Fruit fly (Drosophila melanogaster) whole organism, embryonic: Measurements from ENCODE around the gene CG12728.

ENCODE experiments used
- BtbVII ChIP-seq: fragments of 200-800 bp; sonication (Bioruptor generic); optimal IDR thresholded peaks from 3 replicates; lab custom pipeline; 2017; ENCODE audit warnings: missing biosample characterization, mild to moderate bottlenecking, missing genetic modification characterization
- CG1024 ChIP-seq: fragments of 200-800 bp; sonication (Bioruptor generic); IDR thresholded peaks from 2 replicates; pipeline ENCODE4 v1.3.6; 2022; ENCODE audit warnings: missing biosample characterization, missing genetic modification characterization
- CG12659 ChIP-seq: fragments of 200-800 bp; sonication (Bioruptor generic); optimal IDR thresholded peaks from 3 replicates; lab custom pipeline; 2017; ENCODE audit warnings: mild to moderate bottlenecking, missing biosample characterization, missing genetic modification reagents, missing genetic modification characterization
- CG12942 ChIP-seq: fragments of 200-800 bp; sonication (Bioruptor generic); optimal IDR thresholded peaks from 3 replicates; lab custom pipeline; 2016; ENCODE audit warnings: missing biosample characterization, missing genetic modification characterization
- CG14014 ChIP-seq: fragments of 200-800 bp; sonication (Bioruptor generic); IDR thresholded peaks from 2 replicates; pipeline ENCODE4 v1.3.6; 2022; ENCODE audit warnings: missing biosample characterization, missing genetic modification characterization
- CG14050 ChIP-seq: fragments of 200-800 bp; sonication (Bioruptor generic); IDR thresholded peaks from 3 replicates; pipeline ENCODE4 v1.3.6; 2022; ENCODE audit warnings: missing biosample characterization, missing genetic modification characterization
- CG1603 ChIP-seq: fragments of 200-800 bp; sonication (Bioruptor generic); optimal IDR thresholded peaks from 2 replicates; lab custom pipeline; 2019; ENCODE audit warnings: missing biosample characterization, mild to moderate bottlenecking, missing genetic modification characterization, moderate library complexity
- CG16863 ChIP-seq: fragments of 200-800 bp; sonication (Bioruptor generic); optimal IDR thresholded peaks from 3 replicates; lab custom pipeline; 2016; ENCODE audit warnings: missing biosample characterization, missing genetic modification characterization
- CG17186 ChIP-seq: fragments of 200-800 bp; sonication (Bioruptor generic); optimal IDR thresholded peaks from 3 replicates; lab custom pipeline; 2017; ENCODE audit warnings: missing biosample characterization, missing genetic modification reagents, missing genetic modification characterization
- CG17612 ChIP-seq: fragments of 200-800 bp; sonication (Bioruptor generic); IDR thresholded peaks from 2 replicates; pipeline ENCODE4 v1.3.6; 2022; ENCODE audit warnings: missing biosample characterization, missing genetic modification characterization
- CG18476 ChIP-seq: fragments of 200-800 bp; sonication (Bioruptor generic); optimal IDR thresholded peaks from 2 replicates; lab custom pipeline; 2016; ENCODE audit warnings: missing biosample characterization, mild to moderate bottlenecking, missing genetic modification characterization
- CG18599 ChIP-seq: fragments of 200-800 bp; sonication (Bioruptor generic); optimal IDR thresholded peaks from 3 replicates; lab custom pipeline; 2017; ENCODE audit warnings: missing biosample characterization, missing genetic modification characterization, mild to moderate bottlenecking, moderate library complexity, missing genetic modification reagents
- CG18619 ChIP-seq: fragments of 200-800 bp; sonication (Bioruptor generic); optimal IDR thresholded peaks from 3 replicates; lab custom pipeline; 2017; ENCODE audit warnings: missing biosample characterization, mild to moderate bottlenecking, missing genetic modification characterization
- CG2875 ChIP-seq: fragments of 200-800 bp; sonication (Bioruptor generic); optimal IDR thresholded peaks from 2 replicates; lab custom pipeline; 2017; ENCODE audit warnings: missing biosample characterization, mild to moderate bottlenecking, missing genetic modification characterization, missing genetic modification reagents
- CG5953 ChIP-seq: fragments of 200-800 bp; sonication (Bioruptor generic); IDR thresholded peaks from 2 replicates; pipeline ENCODE4 v1.3.6; 2022; ENCODE audit warnings: missing biosample characterization, missing genetic modification characterization
- CG7745 ChIP-seq: fragments of 200-800 bp; sonication (Bioruptor generic); optimal IDR thresholded peaks from 2 replicates; lab custom pipeline; 2018; ENCODE audit warnings: missing biosample characterization, mild to moderate bottlenecking, missing genetic modification characterization, moderate library complexity
- CG9215 ChIP-seq: fragments of 200-800 bp; sonication (Bioruptor generic); IDR thresholded peaks from 2 replicates; pipeline ENCODE4 v1.3.6; 2022; ENCODE audit warnings: missing biosample characterization, missing genetic modification characterization
- Dek ChIP-seq: fragments of 200-800 bp; sonication (Bioruptor generic); optimal IDR thresholded peaks from 3 replicates; lab custom pipeline; 2019; ENCODE audit warnings: missing biosample characterization, mild to moderate bottlenecking, missing genetic modification characterization, moderate library complexity
- Dip3 ChIP-seq: fragments of 200-800 bp; sonication (Bioruptor generic); optimal IDR thresholded peaks from 3 replicates; lab custom pipeline; 2016; ENCODE audit warnings: missing biosample characterization, missing genetic modification characterization
- Doc2 ChIP-seq: fragments of 200-800 bp; sonication (Bioruptor generic); IDR thresholded peaks from 2 replicates; pipeline ENCODE4 v1.3.6; 2022; ENCODE audit warnings: missing biosample characterization, missing genetic modification characterization
- H2.0 ChIP-seq: fragments of 200-800 bp; sonication (Bioruptor generic); IDR thresholded peaks from 2 replicates; pipeline ENCODE4 v1.3.6; 2022; ENCODE audit warnings: missing biosample characterization, missing genetic modification characterization
- HHEX ChIP-seq: fragments of 200-800 bp; sonication (Bioruptor generic); optimal IDR thresholded peaks from 3 replicates; lab custom pipeline; 2017; ENCODE audit warnings: missing biosample characterization, mild to moderate bottlenecking, missing genetic modification characterization, missing genetic modification reagents
- HmgD ChIP-seq: fragments of 200-800 bp; sonication (Bioruptor generic); optimal IDR thresholded peaks from 3 replicates; lab custom pipeline; 2016; ENCODE audit warnings: missing biosample characterization, missing genetic modification characterization
- Hr39 ChIP-seq: fragments of >200 bp; optimal IDR thresholded peaks from 2 replicates; lab custom pipeline; 2017
- Hr51 ChIP-seq, 2 experiments: fragments of 200-800 bp; sonication (Bioruptor generic); optimal IDR thresholded peaks; 2 replicates in 1 of 2; 3 replicates in 1 of 2; lab custom pipeline; 2016 to 2018; ENCODE audit warnings: missing biosample characterization in 2 of 2, missing genetic modification characterization in 2 of 2, mild to moderate bottlenecking in 1 of 2, moderate library complexity in 1 of 2
- Jarid2 ChIP-seq: fragments of 200-800 bp; sonication (Bioruptor generic); optimal IDR thresholded peaks from 3 replicates; lab custom pipeline; 2017; ENCODE audit warnings: mild to moderate bottlenecking, missing biosample characterization, missing genetic modification reagents, missing genetic modification characterization
- Lhr ChIP-seq: fragments of 200-800 bp; sonication (Bioruptor generic); optimal IDR thresholded peaks from 3 replicates; lab custom pipeline; 2017; ENCODE audit warnings: mild to moderate bottlenecking, missing biosample characterization, missing genetic modification reagents, missing genetic modification characterization
- Med ChIP-seq: fragments of 200-800 bp; sonication (Bioruptor generic); peaks from one replicate; lab custom pipeline; 2016; ENCODE audit warnings: missing biosample characterization, missing genetic modification characterization, mild to moderate bottlenecking, inconsistent platforms, moderate library complexity
- Neu2 ChIP-seq: fragments of 200-800 bp; sonication (Bioruptor generic); optimal IDR thresholded peaks from 3 replicates; lab custom pipeline; 2016; ENCODE audit warnings: missing biosample characterization, missing genetic modification characterization, borderline replicate concordance
- Nf-YC ChIP-seq: fragments of 200-800 bp; optimal IDR thresholded peaks from 3 replicates; lab custom pipeline; 2019; ENCODE audit warnings: missing biosample characterization, mild to moderate bottlenecking, missing genetic modification characterization, moderate library complexity
- Sry-β ChIP-seq: fragments of 200-800 bp; sonication (Bioruptor generic); optimal IDR thresholded peaks from 2 replicates; lab custom pipeline; 2018; ENCODE audit warnings: missing biosample characterization, mild to moderate bottlenecking, missing genetic modification characterization, moderate library complexity
- TFAM ChIP-seq: fragments of 200-800 bp; sonication (Bioruptor generic); optimal IDR thresholded peaks from 2 replicates; lab custom pipeline; 2017; ENCODE audit warnings: missing biosample characterization, missing genetic modification characterization, inconsistent platforms
- Usf ChIP-seq: fragments of 200-800 bp; sonication (Bioruptor generic); optimal IDR thresholded peaks from 2 replicates; lab custom pipeline; 2017; ENCODE audit warnings: missing genotype, missing biosample characterization, missing genetic modification characterization
- da ChIP-seq: fragments of 200-800 bp; sonication (Bioruptor generic); optimal IDR thresholded peaks from 2 replicates; lab custom pipeline; 2016; ENCODE audit warnings: missing biosample characterization, missing genetic modification characterization
- danr ChIP-seq: fragments of 200-800 bp; sonication (Bioruptor generic); IDR thresholded peaks from 2 replicates; pipeline ENCODE4 v1.3.6; 2022; ENCODE audit warnings: missing biosample characterization, missing genetic modification characterization
- ems ChIP-seq: fragments of 200-800 bp; sonication (Bioruptor generic); optimal IDR thresholded peaks from 3 replicates; lab custom pipeline; 2016; ENCODE audit warnings: missing biosample characterization, missing genetic modification characterization
- eyg ChIP-seq: fragments of 200-800 bp; sonication (Bioruptor generic); optimal IDR thresholded peaks from 3 replicates; lab custom pipeline; 2016; ENCODE audit warnings: missing biosample characterization, missing genetic modification characterization
- hbn ChIP-seq: fragments of 200-800 bp; sonication (Bioruptor generic); IDR thresholded peaks from 2 replicates; pipeline ENCODE4 v1.3.6; 2022; ENCODE audit warnings: missing biosample characterization, missing genetic modification characterization; ENCODE audit not compliant: partially characterized antibody
- jigr1 ChIP-seq: fragments of 200-800 bp; sonication (Bioruptor generic); IDR thresholded peaks from 3 replicates; pipeline ENCODE4 v1.3.6; 2022; ENCODE audit warnings: missing biosample characterization, missing genetic modification characterization
- lbe ChIP-seq: fragments of 200-800 bp; sonication (Bioruptor generic); optimal IDR thresholded peaks from 2 replicates; lab custom pipeline; 2016; ENCODE audit warnings: missing biosample characterization, mild to moderate bottlenecking, missing genetic modification characterization
- nau ChIP-seq: fragments of 200-800 bp; sonication (Bioruptor generic); optimal IDR thresholded peaks from 3 replicates; lab custom pipeline; 2017; ENCODE audit warnings: missing biosample characterization, mild to moderate bottlenecking, missing genetic modification characterization, missing genetic modification reagents
- pb ChIP-seq: fragments of 200-800 bp; sonication (Bioruptor generic); optimal IDR thresholded peaks from 3 replicates; lab custom pipeline; 2016; ENCODE audit warnings: missing biosample characterization, missing genetic modification characterization
- schlank ChIP-seq: fragments of 200-800 bp; sonication (Bioruptor generic); optimal IDR thresholded peaks from 2 replicates; lab custom pipeline; 2018; ENCODE audit warnings: missing biosample characterization, mild to moderate bottlenecking, missing genetic modification characterization
- sisA ChIP-seq: fragments of 200-800 bp; sonication (Bioruptor generic); IDR thresholded peaks from 2 replicates; pipeline ENCODE4 v1.3.6; 2022; ENCODE audit warnings: missing biosample characterization, missing genetic modification characterization
- slou ChIP-seq: fragments of 200-800 bp; sonication (Bioruptor generic); optimal IDR thresholded peaks from 3 replicates; lab custom pipeline; 2016; ENCODE audit warnings: missing biosample characterization, missing genetic modification characterization
- slp2 ChIP-seq: fragments of 200-800 bp; sonication (Bioruptor generic); optimal IDR thresholded peaks from 2 replicates; lab custom pipeline; 2016; ENCODE audit warnings: missing biosample characterization, missing genetic modification characterization
- ssp ChIP-seq: fragments of 200-800 bp; sonication (Bioruptor generic); IDR thresholded peaks from 2 replicates; pipeline ENCODE4 v1.3.6; 2022; ENCODE audit warnings: missing biosample characterization, missing genetic modification characterization
- tap ChIP-seq: fragments of 200-800 bp; optimal IDR thresholded peaks from 3 replicates; lab custom pipeline; 2019; ENCODE audit warnings: missing biosample characterization, mild to moderate bottlenecking, missing genetic modification characterization, moderate library complexity
- tna ChIP-seq: fragments of 200-800 bp; sonication (Bioruptor generic); IDR thresholded peaks from 2 replicates; pipeline ENCODE4 v1.3.6; 2022; ENCODE audit warnings: missing biosample characterization, missing genetic modification characterization; ENCODE audit not compliant: partially characterized antibody

Gene CG12728

DNA sequence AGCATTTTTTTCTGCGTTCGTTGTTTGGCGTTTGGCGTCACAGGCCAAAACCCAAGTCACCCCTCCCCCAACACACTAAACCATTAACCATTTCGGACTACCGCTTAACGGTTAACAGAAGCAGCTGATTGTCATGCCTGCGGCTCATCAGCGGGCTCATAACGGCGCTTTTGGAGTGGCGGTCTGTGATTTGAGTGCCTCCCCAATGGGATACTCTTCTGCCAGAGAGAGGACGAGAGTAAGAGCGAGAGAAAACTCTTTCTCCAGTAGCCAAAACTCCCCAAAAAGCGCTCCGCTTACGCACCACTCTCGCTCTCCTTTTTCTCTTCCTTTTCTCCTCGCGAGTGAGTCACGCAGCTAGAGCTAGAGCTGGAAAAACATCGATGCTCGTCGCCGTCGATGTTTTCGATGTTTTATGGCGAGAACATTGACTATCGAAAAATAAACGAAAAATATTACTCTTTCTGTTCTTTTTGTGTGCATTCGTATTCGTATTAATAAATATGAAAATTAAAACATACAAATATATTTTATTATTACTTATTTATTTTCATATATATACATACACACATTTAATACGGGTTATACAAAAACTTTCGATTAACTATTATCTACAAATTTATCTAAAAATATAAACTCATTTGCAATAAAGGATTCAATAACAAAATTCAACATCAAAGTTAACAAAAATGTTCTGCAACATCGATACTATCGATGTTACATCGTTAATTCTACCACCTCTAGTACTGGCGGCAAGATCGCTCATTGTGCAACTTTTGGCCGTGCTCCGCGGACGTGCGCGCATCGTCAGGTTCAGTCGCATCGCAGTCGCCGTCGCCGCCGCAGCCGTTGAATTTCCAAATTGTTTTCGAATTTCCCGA, 23.4 kb downstream of the CG12728 start, which contains the start of gene Grip (continued):
- no peak for TF ChIP-seq jigr1 (GFP tag; lab: Robert Waterston, UW)
- TF ChIP-seq nau (GFP tag; lab: Kevin White, UChicago) = no peak
- peak; percentile 30 for TF ChIP-seq CG12942
- no peak for TF ChIP-seq CG16863 (GFP tag; lab: Kevin White, UChicago)
- TF ChIP-seq H2.0 (GFP tag; lab: Robert Waterston, UW) = 0 out of 2 replicates have a peak, but pooled peaks have one; percentile 13
- no peak for TF ChIP-seq tap (tag; lab: Kevin White, UChicago)
- TF ChIP-seq lbe = no peak
- TF ChIP-seq Usf (GFP tag; lab: Kevin White, UChicago) = no peak
- TF ChIP-seq danr = no peak
- TF ChIP-seq Doc2 = no peak
- TF ChIP-seq Hr39 (lab: Kevin White, UChicago) = no peak
- 0 out of 2 replicates have a peak, but pooled peaks have one; percentile 13 for TF ChIP-seq CG9215 (GFP tag; lab: Robert Waterston, UW)
- TF ChIP-seq tna = peak; percentile 5; the same call in 1 of the 2 replicates
- no peak for TF ChIP-seq sisA
- no peak for TF ChIP-seq ssp (GFP tag; lab: Robert Waterston, UW)
- TF ChIP-seq schlank (tag; lab: Kevin White, UChicago) = no peak
- peak; percentile 12 for TF ChIP-seq Nf-YC (tag; lab: Kevin White, UChicago)
- TF ChIP-seq Sry-β (GFP tag; lab: Kevin White, UChicago) = no peak
- TF ChIP-seq da = no peak
- TF ChIP-seq Lhr (GFP tag; lab: Kevin White, UChicago) = no peak
- no peak for TF ChIP-seq TFAM (GFP tag; lab: Kevin White, UChicago)
- TF ChIP-seq pb (GFP tag; lab: Kevin White, UChicago) = no peak
- TF ChIP-seq CG1024 (GFP tag; lab: Robert Waterston, UW) = no peak
- no peak for TF ChIP-seq Dip3
- no peak for TF ChIP-seq CG5953 (GFP tag; lab: Robert Waterston, UW)
- no peak for TF ChIP-seq HmgD (GFP tag; lab: Kevin White, UChicago)
- no peak for TF ChIP-seq CG18476 (GFP tag; lab: Kevin White, UChicago)
- TF ChIP-seq CG14014 (GFP tag; lab: Robert Waterston, UW) = no peak
- peak; percentile 71 for TF ChIP-seq Med (GFP tag; lab: Kevin White, UChicago)
- TF ChIP-seq CG12659 (GFP tag; lab: Kevin White, UChicago) = peak; percentile 38
- no peak for TF ChIP-seq CG14050 (GFP tag; lab: Robert Waterston, UW)
- no peak for TF ChIP-seq Neu2 (GFP tag; lab: Kevin White, UChicago)
- peak in 1 of 2 experiments; percentile 45 for TF ChIP-seq Hr51 (GFP tag; optimal IDR thresholded peaks at IDR 0.05; lab: Kevin White, UChicago)
- no peak for TF ChIP-seq CG17186 (GFP tag; lab: Kevin White, UChicago)
- no peak for TF ChIP-seq BtbVII (GFP tag; lab: Kevin White, UChicago)
- no peak for TF ChIP-seq CG7745 (tag; lab: Kevin White, UChicago)
- TF ChIP-seq slp2 (GFP tag; lab: Kevin White, UChicago) = no peak
- peak; percentile 1 for TF ChIP-seq slou (GFP tag; lab: Kevin White, UChicago)
- TF ChIP-seq CG2875 (GFP tag; lab: Kevin White, UChicago) = no peak
- TF ChIP-seq eyg (GFP tag; lab: Kevin White, UChicago) = no peak
- TF ChIP-seq CG18619 (GFP tag; lab: Kevin White, UChicago) = no peak
- no peak for TF ChIP-seq CG18599 (GFP tag; lab: Kevin White, UChicago)
- no peak for TF ChIP-seq CG1603 (tag; lab: Kevin White, UChicago)
- no peak for TF ChIP-seq CG17612 (GFP tag; lab: Robert Waterston, UW)
- TF ChIP-seq hbn (GFP tag; lab: Robert Waterston, UW) = peak; percentile 61
- no peak for TF ChIP-seq ems (GFP tag; lab: Kevin White, UChicago)
- TF ChIP-seq Dek (tag; lab: Kevin White, UChicago) = no peak
- peak; percentile 17 for TF ChIP-seq HHEX (GFP tag; lab: Kevin White, UChicago)
- TF ChIP-seq Jarid2 (GFP tag; lab: Kevin White, UChicago) = peak; percentile 62
